Fruit fly (Drosophila melanogaster): Measurements from ENCODE around the gene CG5103.

DNA sequence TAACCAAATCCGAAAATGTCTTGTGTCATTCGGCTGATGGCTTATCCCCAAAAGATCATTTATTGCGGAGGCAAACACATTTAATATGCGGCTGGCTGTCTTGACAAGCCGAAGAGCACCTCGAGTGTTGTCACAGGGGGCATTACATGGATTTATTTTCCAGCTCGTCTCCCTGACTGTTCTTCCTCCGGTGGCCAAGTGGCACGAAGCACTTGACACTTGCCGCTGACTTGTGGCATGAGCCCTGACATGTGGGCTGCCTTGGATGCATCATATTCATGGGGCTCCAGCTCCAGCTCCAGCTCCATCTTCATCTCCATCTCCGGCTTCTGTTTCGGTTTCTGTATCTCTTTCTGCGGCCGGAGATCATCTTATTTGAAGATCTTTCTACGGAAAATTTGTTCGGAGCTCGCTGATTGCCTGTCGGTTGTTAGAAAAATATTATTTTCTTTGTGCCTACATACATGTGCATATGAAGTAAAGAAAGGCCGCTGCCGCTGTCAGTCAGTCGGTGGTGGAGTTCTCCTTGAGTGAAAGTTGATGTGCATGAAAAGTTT is 25.9 kb downstream of the CG5103 start:
- TF ChIP-seq Clk (GFP tag; optimal IDR thresholded peaks at IDR 0.05) (no peak), cic (GFP tag; optimal IDR thresholded peaks at IDR 0.05) (no peak), toe (GFP tag; optimal IDR thresholded peaks at IDR 0.05) (no peak), CG1620 (GFP tag; optimal IDR thresholded peaks at IDR 0.05) (no peak), CG5204 (GFP tag; optimal IDR thresholded peaks at IDR 0.05) (no peak), CG33017 (tag; optimal IDR thresholded peaks at IDR 0.05) (no peak), bab1 (GFP tag; optimal IDR thresholded peaks at IDR 0.05) (no peak), ovo (GFP tag; optimal IDR thresholded peaks at IDR 0.05) (no peak), CG12768 (GFP tag; optimal IDR thresholded peaks at IDR 0.05) (no peak), tj (GFP tag; optimal IDR thresholded peaks at IDR 0.05) (no peak)

Measured in whole organism, adult.